Worm (Caenorhabditis elegans): ENCODE measurements around the gene C09H10.5.

C09H10.5 gene

DNA sequence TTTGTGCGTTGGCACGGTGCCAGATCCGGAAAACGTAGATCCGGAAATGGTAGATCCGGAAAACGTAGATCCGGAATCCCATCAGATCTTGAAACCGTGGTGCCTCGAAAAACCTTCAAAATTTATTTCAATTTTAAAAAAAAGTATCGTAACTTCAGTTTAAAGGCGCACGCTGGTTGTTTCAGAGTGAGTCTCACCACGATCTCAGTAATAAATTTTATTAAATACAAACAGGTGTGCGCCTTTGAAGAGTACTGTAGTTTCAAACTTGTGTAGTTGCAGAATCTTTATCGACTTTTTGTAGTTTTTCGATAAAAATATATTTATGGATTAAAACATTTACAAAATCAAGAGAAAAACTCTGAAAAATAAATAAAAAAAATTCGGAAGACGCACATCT lies 52.9 kb downstream of the C09H10.5 start (continued):
- TF ChIP-seq F57C9.4 (tag; optimal IDR thresholded peaks at IDR 0.05): no peak
